Worm (Caenorhabditis elegans) whole organism, L3 larva: ENCODE results near the gene mrps-5.

Experiments used
- ZK546.5 ChIP-seq: sonication (generic microtip); optimal IDR thresholded peaks from 2 replicates; lab custom pipeline; 2017; ENCODE audit warnings: missing biosample characterization, missing genetic modification characterization
- ceh-82 ChIP-seq: fragments of 150-350 bp; optimal IDR thresholded peaks from 2 replicates; lab custom pipeline; 2014; ENCODE audit warnings: missing biosample characterization, missing genetic modification characterization
- daf-12 ChIP-seq: fragments of 150-350 bp; optimal IDR thresholded peaks from 2 replicates; lab custom pipeline; 2014; ENCODE audit warnings: missing biosample characterization, missing genetic modification reagents, missing genetic modification characterization
- egl-27 ChIP-seq: sonication (generic microtip); optimal IDR thresholded peaks from 4 replicates; lab custom pipeline; 2017; ENCODE audit warnings: missing biosample characterization, missing genetic modification reagents, missing genetic modification characterization
- nhr-12 ChIP-seq: fragments of 150-350 bp; optimal IDR thresholded peaks from 2 replicates; lab custom pipeline; 2014; ENCODE audit warnings: missing biosample characterization, missing genetic modification characterization
- nhr-237 ChIP-seq: fragments of 150-350 bp; optimal IDR thresholded peaks from 2 replicates; lab custom pipeline; 2014; ENCODE audit warnings: missing biosample characterization, missing genetic modification characterization
- nhr-76 ChIP-seq: fragments of 150-350 bp; sonication (generic microtip); optimal IDR thresholded peaks from 5 replicates; lab custom pipeline; 2014; ENCODE audit warnings: missing biosample characterization, missing genetic modification characterization
- snpc-4 ChIP-seq: fragments of 150-350 bp; optimal IDR thresholded peaks from 2 replicates; lab custom pipeline; 2014; ENCODE audit warnings: missing biosample characterization, missing genetic modification characterization
- ztf-11 ChIP-seq: fragments of 150-350 bp; optimal IDR thresholded peaks from 2 replicates; lab custom pipeline; 2014; ENCODE audit warnings: missing biosample characterization, missing genetic modification characterization

DNA sequence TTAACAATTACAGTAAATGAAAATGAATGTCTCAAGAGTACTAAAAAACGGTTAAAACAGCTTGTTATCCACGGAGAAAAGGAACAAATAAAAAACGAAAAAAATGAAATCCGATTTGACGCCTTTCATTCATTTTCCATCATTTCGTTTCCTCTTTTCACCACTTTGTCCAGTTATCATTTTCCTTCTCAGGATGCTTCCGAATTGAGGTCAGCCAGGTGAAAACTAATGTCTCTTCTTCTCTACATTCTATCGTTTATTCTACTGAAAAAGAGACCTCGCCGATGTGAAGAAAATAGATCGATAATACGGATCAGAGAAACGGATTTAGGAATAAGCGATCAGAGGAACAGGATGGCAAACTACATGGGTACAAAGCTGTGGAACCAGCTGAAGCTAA, 37.2 kb upstream of the mrps-5 start:
- TF ChIP-seq ZK546.5 (tag; lab: Kevin White, UChicago) (no peak), nhr-76 (tag; lab: Kevin White, UChicago) (no peak), ztf-11 (tag; lab: Kevin White, UChicago) (no peak), nhr-12 (no peak), snpc-4 (tag; lab: Kevin White, UChicago) (no peak), daf-12 (tag; lab: Kevin White, UChicago) (no peak), ceh-82 (tag; lab: Kevin White, UChicago) (no peak), nhr-237 (tag; lab: Kevin White, UChicago) (no peak), egl-27 (no peak)
